Fruit fly (Drosophila melanogaster): Measurements from ENCODE around the gene CG32071.

CG32071 gene

dm6 chr3L:11091943-11092609 lies 11.6 kb downstream of the CG32071 start (continued):
- no peak for TF ChIP-seq odd (GFP tag; optimal IDR thresholded peaks at IDR 0.05)
- TF ChIP-seq D19B (GFP tag; optimal IDR thresholded peaks at IDR 0.05) = no peak
- peak; percentile 15; the same call in 1 of the 3 replicates for TF ChIP-seq knrl (GFP tag; IDR thresholded peaks at IDR 0.05; ENCODE audit: partially characterized antibody)
- no peak; the same call in 2 of the 3 replicates for TF ChIP-seq Aef1 (GFP tag; IDR thresholded peaks at IDR 0.05)
- no peak for TF ChIP-seq hb (GFP tag; IDR thresholded peaks at IDR 0.05; ENCODE audit: partially characterized antibody)
- no peak for TF ChIP-seq twi (tag; optimal IDR thresholded peaks at IDR 0.05)
- TF ChIP-seq CG9876 (GFP tag; optimal IDR thresholded peaks at IDR 0.05) = peak; percentile 59
- no peak for TF ChIP-seq CG11560 (tag; IDR thresholded peaks at IDR 0.05)
- TF ChIP-seq Hr39 (optimal IDR thresholded peaks at IDR 0.05) = no peak
- peak; percentile 17 for TF ChIP-seq CG13123 (GFP tag; optimal IDR thresholded peaks at IDR 0.05)
- TF ChIP-seq tgo (GFP tag; IDR thresholded peaks at IDR 0.05) = peak; percentile 34; the same call in 2 of the 3 replicates
- TF ChIP-seq CG43689 (GFP tag; IDR thresholded peaks at IDR 0.05) = no peak
- peak; percentile 4 for TF ChIP-seq bab2 (GFP tag; optimal IDR thresholded peaks at IDR 0.05)
- TF ChIP-seq ewg (GFP tag; optimal IDR thresholded peaks at IDR 0.05) = peak; percentile 7
- peak; percentile 43 for TF ChIP-seq kay (GFP tag; optimal IDR thresholded peaks at IDR 0.05)
- peak; percentile 80 for TF ChIP-seq CG3847 (GFP tag; IDR thresholded peaks at IDR 0.05)
- TF ChIP-seq pum (GFP tag; optimal IDR thresholded peaks at IDR 0.05) = peak; percentile 61
- no peak for TF ChIP-seq Poxn (GFP tag; IDR thresholded peaks at IDR 0.05)
- no peak for TF ChIP-seq Doc3 (GFP tag; IDR thresholded peaks at IDR 0.05; ENCODE audit: partially characterized antibody)
- TF ChIP-seq B-H2 (GFP tag; optimal IDR thresholded peaks at IDR 0.05) = no peak
- no peak for TF ChIP-seq gce (GFP tag; IDR thresholded peaks at IDR 0.05)
- TF ChIP-seq CG30020 (tag; optimal IDR thresholded peaks at IDR 0.05) = no peak
- TF ChIP-seq Oli (tag; optimal IDR thresholded peaks at IDR 0.05) = peak; percentile 6
- 0 out of 3 replicates have a peak, but pooled peaks have one; percentile 53 for TF ChIP-seq Dbx (GFP tag; IDR thresholded peaks at IDR 0.05)
- TF ChIP-seq CG4360 (GFP tag; IDR thresholded peaks at IDR 0.05) = no peak
- peak; percentile 92 for TF ChIP-seq Med (GFP tag)
- no peak for TF ChIP-seq dysf (GFP tag; IDR thresholded peaks at IDR 0.05)
- TF ChIP-seq Fer2 (tag; optimal IDR thresholded peaks at IDR 0.05) = no peak
- no peak for TF ChIP-seq Bteb2 (GFP tag; optimal IDR thresholded peaks at IDR 0.05)
- no peak for TF ChIP-seq CG14965 (GFP tag; optimal IDR thresholded peaks at IDR 0.05; ENCODE audit: borderline replicate concordance)
- no peak for TF ChIP-seq CG18011 (GFP tag; optimal IDR thresholded peaks at IDR 0.05)
- TF ChIP-seq Blimp-1 (GFP tag; optimal IDR thresholded peaks at IDR 0.05) = no peak
- TF ChIP-seq pnt (GFP tag; optimal IDR thresholded peaks at IDR 0.05) = no peak
- peak; percentile 13 to 47 for TF ChIP-seq chif (GFP tag; optimal IDR thresholded peaks at IDR 0.05)
- TF ChIP-seq Atf3 (GFP tag; optimal IDR thresholded peaks at IDR 0.05) = no peak
- TF ChIP-seq crp (GFP tag; optimal IDR thresholded peaks at IDR 0.05) = peak in 1 of 2 experiments; percentile 39
- TF ChIP-seq ro (GFP tag; IDR thresholded peaks at IDR 0.05) = no peak
- peak; percentile 56 for TF ChIP-seq sqz (GFP tag; optimal IDR thresholded peaks at IDR 0.05)
- TF ChIP-seq seq (GFP tag; IDR thresholded peaks at IDR 0.05) = no peak
- 0 out of 3 replicates have a peak, but pooled peaks have one; percentile 13 for TF ChIP-seq CG7963 (GFP tag; IDR thresholded peaks at IDR 0.05; ENCODE audit: partially characterized antibody)
- TF ChIP-seq Pdp1 (GFP tag; optimal IDR thresholded peaks at IDR 0.05) = peak; percentile 37 to 98
- no peak for TF ChIP-seq vnd (GFP tag; IDR thresholded peaks at IDR 0.05; ENCODE audit: partially characterized antibody)
- TF ChIP-seq fru (optimal IDR thresholded peaks at IDR 0.05) = no peak
- TF ChIP-seq slbo (GFP tag; IDR thresholded peaks at IDR 0.05) = peak; percentile 48
- TF ChIP-seq CG17612 (GFP tag; IDR thresholded peaks at IDR 0.05) = no peak
- TF ChIP-seq hkb (optimal IDR thresholded peaks at IDR 0.05) = no peak
- 0 out of 2 replicates have a peak, but pooled peaks have one; percentile 11 for TF ChIP-seq hkb (GFP tag; IDR thresholded peaks at IDR 0.05)
- TF ChIP-seq jumu (GFP tag; optimal IDR thresholded peaks at IDR 0.05) = peak; percentile 78
- TF ChIP-seq Stat92E (GFP tag; optimal IDR thresholded peaks at IDR 0.05) = no peak
- no peak for TF ChIP-seq C15 (GFP tag; IDR thresholded peaks at IDR 0.05)

Data from whole organism, embryonic.